Fruit fly (Drosophila melanogaster) whole organism, prepupa: Measurements from ENCODE around the gene CG11374.

Experiments used
- Blimp-1 ChIP-seq: fragments of 200-800 bp; sonication (Bioruptor generic); optimal IDR thresholded peaks from 3 replicates; lab custom pipeline; 2017; ENCODE audit warnings: missing biosample characterization, missing genetic modification characterization, mild to moderate bottlenecking, moderate library complexity, missing genetic modification reagents
- CG11294 ChIP-seq: fragments of 200-800 bp; sonication (Bioruptor generic); IDR thresholded peaks from 2 replicates; pipeline ENCODE4 v1.3.6; 2022; ENCODE audit warnings: missing biosample characterization, missing genetic modification characterization
- CG11762 ChIP-seq: fragments of 200-800 bp; sonication (Bioruptor generic); optimal IDR thresholded peaks from 3 replicates; lab custom pipeline; 2016; ENCODE audit warnings: missing biosample characterization, missing genetic modification characterization; ENCODE audit not compliant: insufficient read depth
- CG11902 ChIP-seq: fragments of 200-800 bp; sonication (Bioruptor generic); optimal IDR thresholded peaks from 3 replicates; lab custom pipeline; 2016; ENCODE audit warnings: missing biosample characterization, missing genetic modification characterization
- CG15336 ChIP-seq: fragments of 200-800 bp; sonication (Bioruptor generic); IDR thresholded peaks from 2 replicates; pipeline ENCODE4 v1.3.6; 2022; ENCODE audit warnings: missing biosample characterization, missing genetic modification characterization
- CG1621 ChIP-seq: fragments of 200-800 bp; sonication (Bioruptor generic); optimal IDR thresholded peaks from 3 replicates; lab custom pipeline; 2018; ENCODE audit warnings: missing biosample characterization, mild to moderate bottlenecking, missing genetic modification characterization
- CG3032 ChIP-seq: fragments of 200-800 bp; optimal IDR thresholded peaks from 2 replicates; lab custom pipeline; 2019; ENCODE audit warnings: missing biosample characterization, mild to moderate bottlenecking, missing genetic modification characterization, moderate library complexity
- CG32006 ChIP-seq: fragments of 200-800 bp; sonication (Bioruptor generic); optimal IDR thresholded peaks from 3 replicates; lab custom pipeline; 2017; ENCODE audit warnings: missing biosample characterization, mild to moderate bottlenecking, missing genetic modification characterization
- CG3919 ChIP-seq: fragments of 200-800 bp; sonication (Bioruptor generic); optimal IDR thresholded peaks from 3 replicates; lab custom pipeline; 2016; ENCODE audit warnings: missing biosample characterization, missing genetic modification characterization
- CG6276 ChIP-seq: fragments of 200-800 bp; sonication (Bioruptor generic); optimal IDR thresholded peaks from 2 replicates; lab custom pipeline; 2017; ENCODE audit warnings: missing biosample characterization, mild to moderate bottlenecking, missing genetic modification characterization
- CG6792 ChIP-seq: fragments of 200-800 bp; sonication (Bioruptor generic); optimal IDR thresholded peaks from 3 replicates; lab custom pipeline; 2016; ENCODE audit warnings: missing biosample characterization, missing genetic modification characterization
- CG6808 ChIP-seq: fragments of 200-800 bp; sonication (Bioruptor generic); optimal IDR thresholded peaks from 3 replicates; lab custom pipeline; 2017; ENCODE audit warnings: missing biosample characterization, missing genetic modification characterization, mild to moderate bottlenecking, moderate library complexity, missing genetic modification reagents
- CG7368 ChIP-seq: fragments of 200-800 bp; sonication (Bioruptor generic); optimal IDR thresholded peaks from 3 replicates; lab custom pipeline; 2016; ENCODE audit warnings: missing biosample characterization, missing genetic modification characterization
- CG8119 ChIP-seq: fragments of 200-800 bp; sonication (Bioruptor generic); IDR thresholded peaks from 3 replicates; pipeline ENCODE4 v1.3.6; 2022; ENCODE audit warnings: missing biosample characterization, missing genetic modification characterization
- Eip78C ChIP-seq: fragments of 200-800 bp; sonication (Bioruptor generic); peaks from one replicate; lab custom pipeline; 2016; ENCODE audit warnings: missing biosample characterization, missing genetic modification characterization
- Eip93F ChIP-seq: fragments of 200-800 bp; sonication (Bioruptor generic); optimal IDR thresholded peaks from 2 replicates; lab custom pipeline; 2016; ENCODE audit warnings: missing biosample characterization, mild to moderate bottlenecking, missing genetic modification characterization
- Hr39 ChIP-seq: fragments of 200-800 bp; sonication (Bioruptor generic); optimal IDR thresholded peaks from 2 replicates; lab custom pipeline; 2016; ENCODE audit warnings: missing biosample characterization, missing genetic modification characterization
- Lpt ChIP-seq: fragments of 200-800 bp; sonication (Bioruptor generic); optimal IDR thresholded peaks from 3 replicates; lab custom pipeline; 2016; ENCODE audit warnings: missing biosample characterization, missing genetic modification characterization
- Sox14 ChIP-seq: fragments of 200-800 bp; sonication (Bioruptor generic); optimal IDR thresholded peaks from 3 replicates; lab custom pipeline; 2016; ENCODE audit warnings: missing biosample characterization, missing genetic modification characterization
- dac ChIP-seq: fragments of 200-800 bp; sonication (Bioruptor generic); optimal IDR thresholded peaks from 2 replicates; lab custom pipeline; 2017; ENCODE audit warnings: missing biosample characterization, mild to moderate bottlenecking, missing genetic modification characterization
- dsx ChIP-seq: fragments of 200-800 bp; optimal IDR thresholded peaks from 3 replicates; lab custom pipeline; 2019; ENCODE audit warnings: missing biosample characterization, mild to moderate bottlenecking, missing genetic modification characterization, moderate library complexity; ENCODE audit not compliant: poor library complexity, severe bottlenecking
- eg ChIP-seq: fragments of 200-800 bp; sonication (Bioruptor generic); IDR thresholded peaks from 3 replicates; pipeline ENCODE4 v1.3.6; 2022; ENCODE audit warnings: missing biosample characterization, missing genetic modification characterization
- esn ChIP-seq: fragments of 200-800 bp; sonication (Bioruptor generic); optimal IDR thresholded peaks from 2 replicates; lab custom pipeline; 2016; ENCODE audit warnings: missing biosample characterization, mild to moderate bottlenecking, missing genetic modification characterization, moderate library complexity
- fd59A ChIP-seq: fragments of 200-800 bp; sonication (Bioruptor generic); optimal IDR thresholded peaks from 2 replicates; lab custom pipeline; 2017; ENCODE audit warnings: missing biosample characterization, mild to moderate bottlenecking, missing genetic modification characterization, missing genetic modification reagents
- fkh ChIP-seq: fragments of 200-800 bp; sonication (Bioruptor generic); optimal IDR thresholded peaks from 3 replicates; lab custom pipeline; 2017; ENCODE audit warnings: missing biosample characterization, mild to moderate bottlenecking, missing genetic modification characterization, moderate library complexity
- net ChIP-seq: fragments of 200-800 bp; sonication (Bioruptor generic); optimal IDR thresholded peaks from 3 replicates; lab custom pipeline; 2016; ENCODE audit warnings: missing biosample characterization, missing genetic modification characterization
- salr ChIP-seq, 2 experiments: fragments of 200-800 bp; sonication (Bioruptor generic); optimal IDR thresholded peaks; 3 replicates each; lab custom pipeline; 2016 to 2018; ENCODE audit warnings: missing biosample characterization in 2 of 2, missing genetic modification characterization in 2 of 2, mild to moderate bottlenecking in 1 of 2
- spab ChIP-seq: fragments of 200-800 bp; sonication (Bioruptor generic); optimal IDR thresholded peaks from 2 replicates; lab custom pipeline; 2017; ENCODE audit warnings: missing biosample characterization, mild to moderate bottlenecking, missing genetic modification characterization, missing genetic modification reagents
- ss ChIP-seq, 2 experiments: fragments of 200-800 bp; sonication (Bioruptor generic); optimal IDR thresholded peaks; 2 replicates in 1 of 2; 3 replicates in 1 of 2; lab custom pipeline; 2017 to 2018; ENCODE audit warnings: mild to moderate bottlenecking in 2 of 2, missing biosample characterization in 2 of 2, missing genetic modification characterization in 2 of 2, moderate library complexity in 1 of 2
- svp ChIP-seq: fragments of 200-800 bp; sonication (Bioruptor generic); peaks from one replicate; lab custom pipeline; 2016; ENCODE audit warnings: missing biosample characterization, missing genetic modification characterization
- topi ChIP-seq: fragments of 200-800 bp; sonication (Bioruptor generic); optimal IDR thresholded peaks from 3 replicates; lab custom pipeline; 2016; ENCODE audit warnings: missing biosample characterization, missing genetic modification characterization
- vri ChIP-seq: fragments of 200-800 bp; sonication (Bioruptor generic); optimal IDR thresholded peaks from 3 replicates; lab custom pipeline; 2016; ENCODE audit warnings: missing biosample characterization, mild to moderate bottlenecking, missing genetic modification characterization

CG11374 gene

DNA sequence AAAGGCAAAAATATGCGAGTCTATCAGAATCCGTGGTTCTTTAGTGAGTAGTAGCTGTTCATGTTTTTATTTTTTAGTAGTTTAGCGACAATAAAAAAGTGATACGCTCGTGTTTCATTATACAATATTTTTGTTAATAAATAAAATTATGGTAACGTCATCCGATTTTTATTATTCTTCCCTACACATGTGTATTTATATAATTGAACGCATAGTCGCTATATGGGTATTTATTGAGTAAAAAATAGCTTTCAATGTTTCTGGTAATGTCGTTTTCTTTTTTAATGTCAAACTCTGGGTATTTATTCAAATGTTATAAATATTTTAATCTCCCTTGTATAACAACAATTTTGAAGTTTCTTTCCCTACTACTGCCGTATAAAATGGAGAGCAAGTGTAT is at the start of gene CG11374:
Gene CG11374, plus strand, starts transcription at position 301 of the 400 bp plus-strand sequence.
- TF ChIP-seq fd59A (GFP tag; lab: Kevin White, UChicago): no peak

DNA sequence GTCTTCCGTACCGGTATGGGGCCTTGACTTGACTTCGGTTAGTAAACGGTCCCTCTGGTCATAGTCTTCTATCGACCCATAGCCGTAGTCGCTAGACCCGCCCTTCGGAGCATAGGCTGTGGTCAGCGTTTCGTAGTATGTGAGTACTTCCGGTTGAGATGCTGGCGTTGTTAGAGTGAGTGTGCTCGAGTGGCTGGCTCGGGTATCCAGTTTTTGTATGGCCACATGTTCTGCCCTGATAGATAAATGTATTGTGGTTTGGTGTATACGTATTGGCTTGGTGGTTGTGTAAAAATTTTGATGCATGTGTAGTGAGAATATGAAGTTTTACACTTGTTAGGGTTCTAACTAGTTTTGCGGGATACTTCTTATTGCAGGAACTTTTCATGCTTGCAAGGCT is 42.1 kb upstream of the CG11374 start:
- TF ChIP-seq CG8119 (GFP tag; lab: Robert Waterston, UW) (no peak), Lpt (GFP tag; lab: Kevin White, UChicago) (no peak), CG3032 (tag; lab: Kevin White, UChicago) (no peak), fd59A (GFP tag; lab: Kevin White, UChicago) (no peak), dac (GFP tag; lab: Kevin White, UChicago) (no peak), CG11294 (GFP tag; lab: Robert Waterston, UW) (no peak), CG11762 (GFP tag; lab: Kevin White, UChicago) (no peak)

DNA sequence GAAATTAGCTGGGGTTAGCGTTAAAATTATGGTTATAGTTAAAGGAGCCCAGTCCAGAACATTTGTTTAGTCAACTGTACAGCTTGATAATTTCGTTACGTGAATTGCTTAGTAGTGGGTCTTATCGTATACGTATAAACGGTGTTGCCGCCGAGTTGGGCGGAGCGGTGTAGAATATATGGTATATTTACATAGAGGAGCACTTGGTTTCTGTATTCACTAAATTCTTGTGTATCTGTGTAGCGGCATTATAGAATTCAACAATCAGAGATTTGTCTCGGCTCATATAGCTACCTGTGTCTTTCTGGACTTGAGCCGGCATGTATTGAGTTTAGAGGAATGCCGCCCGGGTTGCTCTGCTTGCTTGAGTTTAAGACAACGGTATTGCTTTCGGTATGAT is 40.7 kb upstream of the CG11374 start:
- TF ChIP-seq fd59A (GFP tag; lab: Kevin White, UChicago) (no peak), fkh (GFP tag; lab: Kevin White, UChicago) (no peak), CG3919 (GFP tag; lab: Kevin White, UChicago) (no peak), esn (GFP tag; lab: Kevin White, UChicago) (no peak), CG7368 (no peak), CG32006 (GFP tag; lab: Kevin White, UChicago) (no peak), CG11902 (GFP tag; lab: Kevin White, UChicago) (no peak), Sox14 (GFP tag; lab: Kevin White, UChicago) (no peak), CG6276 (GFP tag; lab: Kevin White, UChicago) (no peak), Eip93F (GFP tag; lab: Kevin White, UChicago) (no peak), svp (no peak), vri (GFP tag; lab: Kevin White, UChicago) (no peak), CG6792 (GFP tag; lab: Kevin White, UChicago) (no peak), salr (GFP tag; optimal IDR thresholded peaks at IDR 0.05; lab: Kevin White, UChicago) (no peak), spab (GFP tag; lab: Kevin White, UChicago) (no peak)
- TF ChIP-seq, all 60 proteins: peak for 0

DNA sequence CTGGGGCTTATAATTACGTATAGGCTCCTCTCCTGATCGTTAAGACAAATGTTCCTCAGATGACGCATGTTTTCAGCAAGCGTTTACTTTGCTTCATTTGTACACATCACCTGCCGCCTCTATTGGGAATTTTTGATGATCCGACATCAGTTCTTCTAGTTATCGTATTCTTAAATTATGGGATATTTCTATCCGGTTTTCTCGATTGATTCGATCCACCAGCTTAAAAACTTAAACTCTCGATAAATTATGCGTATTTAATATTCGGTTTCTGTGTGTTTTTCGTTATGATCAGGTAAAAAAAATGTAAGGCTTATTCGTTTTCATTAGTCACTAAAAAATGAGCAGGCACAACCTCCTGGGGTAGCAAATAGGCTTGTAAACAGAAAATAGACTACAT is 23.0 kb upstream of the CG11374 start:
- TF ChIP-seq esn (GFP tag; lab: Kevin White, UChicago): no peak

DNA sequence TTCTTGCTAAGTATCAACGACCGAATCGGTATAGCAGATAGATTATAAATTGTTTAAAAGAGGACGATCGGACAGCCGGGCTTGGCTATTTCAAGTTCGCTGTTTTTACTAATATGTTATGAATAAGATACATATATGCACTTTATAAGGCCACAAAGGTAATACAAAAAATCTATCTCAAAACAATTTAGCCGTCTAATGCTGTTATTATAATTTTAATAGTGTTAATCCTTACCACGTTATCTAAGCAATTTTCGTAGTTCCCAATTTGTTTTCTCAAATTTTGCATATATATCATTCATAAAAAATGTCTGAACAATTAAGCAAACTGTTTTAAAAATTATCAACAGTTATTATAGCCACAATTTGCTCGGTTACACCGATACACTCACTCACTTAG is 19.3 kb upstream of the CG11374 start:
- no peak for TF ChIP-seq Hr39 (GFP tag; lab: Kevin White, UChicago)

DNA sequence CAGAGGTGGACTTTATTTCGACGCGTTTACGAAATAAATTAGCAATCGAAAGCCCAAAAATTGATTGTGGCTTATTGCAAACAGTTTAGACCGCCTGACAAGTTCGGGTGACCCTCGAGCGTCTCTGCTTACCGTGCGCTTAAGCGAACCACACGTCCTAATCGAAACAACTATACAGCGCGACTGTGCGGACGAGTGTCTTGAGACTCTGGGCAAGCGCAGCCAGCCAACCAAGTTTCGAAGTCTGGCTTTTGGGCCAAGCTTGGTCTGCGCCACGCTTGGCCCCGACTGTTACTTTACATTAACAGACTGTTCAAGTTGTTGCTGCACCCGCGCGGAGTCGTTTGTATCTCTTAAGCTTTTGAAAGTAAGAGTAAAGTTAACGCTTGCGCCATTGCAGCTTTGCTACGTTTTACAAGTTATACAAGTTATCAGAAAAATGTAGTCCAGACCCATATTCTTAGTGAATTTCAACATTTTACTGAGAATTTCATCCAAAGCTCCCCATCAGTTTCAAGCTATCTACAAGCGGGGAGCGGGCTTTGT is 17.0 kb upstream of the CG11374 start:
- TF ChIP-seq Eip78C (GFP tag; lab: Kevin White, UChicago) (no peak), CG15336 (GFP tag; lab: Robert Waterston, UW) (peak; percentile 14; the same call in 1 of the 2 replicates), CG6808 (GFP tag; lab: Kevin White, UChicago) (no peak), CG8119 (GFP tag; lab: Robert Waterston, UW) (peak; percentile 25; the same call in 1 of the 3 replicates), ss (GFP tag; optimal IDR thresholded peaks at IDR 0.05; lab: Kevin White, UChicago) (peak in 1 of 2 experiments; percentile 2), dsx (GFP tag; lab: Kevin White, UChicago) (peak; percentile 34), net (GFP tag; lab: Kevin White, UChicago) (peak; percentile 54), eg (GFP tag; lab: Robert Waterston, UW) (peak; percentile 35; the same call in 1 of the 3 replicates), Blimp-1 (GFP tag; lab: Kevin White, UChicago) (peak; percentile 63), topi (no peak), CG1621 (tag; lab: Kevin White, UChicago) (no peak)
